Worm (Caenorhabditis elegans) whole organism, L2 larva: Measurements from ENCODE around the gene F13A2.10.

Experiments
- F13H6.1 ChIP-seq: sonication (generic microtip); optimal IDR thresholded peaks from 2 replicates; lab custom pipeline; 2016; ENCODE audit warnings: missing genetic modification characterization, missing compliant biosample characterization
- aly-2 ChIP-seq: fragments of 150-350 bp; optimal IDR thresholded peaks from 2 replicates; lab custom pipeline; 2014; ENCODE audit warnings: missing biosample characterization, missing genetic modification characterization
- elt-3 ChIP-seq: sonication (generic microtip); optimal IDR thresholded peaks from 2 replicates; lab custom pipeline; 2017; ENCODE audit warnings: missing biosample characterization, missing genetic modification characterization
- snpc-4 ChIP-seq: fragments of 150-350 bp; optimal IDR thresholded peaks from 2 replicates; lab custom pipeline; 2014; ENCODE audit warnings: missing biosample characterization, missing genetic modification characterization

DNA sequence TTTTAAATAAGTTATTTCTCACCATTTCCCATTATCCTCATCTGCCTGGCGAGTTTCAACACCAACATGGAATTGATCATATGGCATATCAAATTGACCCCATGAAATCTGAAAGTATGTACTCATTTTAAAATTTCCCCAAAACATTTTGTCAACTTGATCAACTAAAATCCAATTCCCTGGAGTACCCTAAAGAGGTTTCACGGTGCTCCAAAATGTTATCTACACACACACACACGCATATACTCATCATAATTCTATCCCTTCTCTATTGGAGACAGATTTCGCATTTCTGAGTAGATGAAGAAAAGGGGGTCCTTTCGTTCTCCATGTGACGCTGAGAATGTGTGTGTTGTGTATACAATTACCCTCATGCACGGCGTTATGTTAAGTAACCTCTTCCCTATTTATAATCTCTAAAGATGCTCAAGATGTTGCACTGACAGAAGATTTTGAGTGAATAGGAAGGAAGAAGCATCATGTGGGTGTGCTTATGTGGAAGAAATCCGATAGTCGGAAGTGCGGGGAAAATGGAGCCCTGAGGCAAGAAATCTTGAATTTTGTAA, 29.9 kb downstream of the F13A2.10 start:
- TF ChIP-seq elt-3 (tag; lab: Kevin White, UChicago) (no peak), aly-2 (tag; lab: Kevin White, UChicago) (no peak), snpc-4 (tag; lab: Kevin White, UChicago) (no peak), F13H6.1 (no peak)
